Fruit fly (Drosophila melanogaster) S2 (cell line): ENCODE results near the gene CG31807.

Experiments
- CG8478 ChIP-seq: fragments of >200 bp; optimal IDR thresholded peaks from 2 replicates; lab custom pipeline; 2018
- CTCF ChIP-seq, 2 experiments: fragments of >200 bp; optimal IDR thresholded peaks; 2 replicates each; lab custom pipeline; 2018

DNA sequence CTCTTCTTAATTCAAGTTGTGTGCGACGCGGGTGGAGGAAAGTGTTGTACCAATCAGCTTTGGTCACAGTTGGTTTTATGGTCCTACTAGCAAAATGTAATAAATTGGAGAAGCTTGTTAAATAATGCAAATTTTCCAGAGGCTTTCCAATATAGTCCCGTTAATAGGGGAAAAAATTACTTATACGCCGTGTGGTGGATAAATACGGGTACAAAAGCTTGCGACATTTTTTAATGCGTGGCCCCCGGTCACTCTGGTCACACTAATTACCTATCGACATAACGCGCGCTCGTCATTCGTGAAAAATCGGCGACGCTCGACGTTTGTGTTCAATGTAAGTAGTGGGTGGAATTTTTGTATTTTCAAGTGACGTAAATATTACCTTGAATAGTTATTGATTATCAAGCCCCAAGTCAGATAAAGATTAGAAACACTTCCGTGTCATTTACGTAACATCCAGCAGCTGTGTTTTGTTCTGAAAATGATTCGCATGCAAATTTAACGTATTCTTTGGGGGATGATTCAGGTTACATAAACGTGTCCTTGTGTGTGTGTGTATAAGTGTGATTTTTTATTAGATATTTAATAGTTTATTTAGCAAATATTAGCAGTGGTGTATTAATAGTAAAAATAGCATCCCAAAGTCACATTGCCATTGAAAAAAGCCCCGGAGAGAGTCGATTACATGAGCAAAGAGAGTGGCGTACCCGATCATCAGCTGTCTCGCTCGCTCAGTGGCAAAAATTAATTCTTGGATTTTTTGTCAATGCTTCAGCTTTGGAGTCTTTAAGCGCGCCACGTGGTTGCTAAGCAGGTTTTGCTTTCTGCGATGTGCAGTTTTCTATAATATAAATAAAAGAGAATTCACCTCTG, 36.1 kb upstream of the CG31807 start, which contains the start of gene Cyt-c-p:
- TF ChIP-seq CTCF (optimal IDR thresholded peaks at IDR 0.05; lab: Kevin White, UChicago) (no peak), CG8478 (lab: Kevin White, UChicago) (no peak)
